Worm (Caenorhabditis elegans): ENCODE measurements around the gene xdh-1.

DNA sequence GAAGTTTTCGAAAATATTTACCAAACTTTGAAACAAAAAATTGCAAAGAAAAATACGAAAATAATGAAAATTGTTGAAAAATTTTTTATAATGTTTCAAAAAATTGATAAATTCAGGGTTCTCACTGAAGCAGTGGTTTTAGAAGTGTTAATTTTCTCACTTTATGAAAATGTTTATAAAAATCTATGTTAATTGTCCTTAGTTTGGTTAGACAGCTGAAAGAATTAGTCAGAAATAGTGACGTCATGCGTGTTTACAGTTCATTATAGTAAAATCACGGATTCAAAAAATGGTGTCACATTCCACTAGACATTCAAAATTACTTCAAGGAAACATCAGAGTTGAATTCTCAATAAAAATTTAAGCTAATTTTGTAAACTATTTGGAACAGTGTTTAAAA lies 23.2 kb upstream of the xdh-1 start:
- TF ChIP-seq flt-1 (GFP tag; IDR thresholded peaks at IDR 0.05) (no peak), med-1 (GFP tag; optimal IDR thresholded peaks at IDR 0.05; ENCODE audit: insufficient read depth) (no peak), cog-1 (tag; optimal IDR thresholded peaks at IDR 0.05) (no peak)
